Comparison of ENCODE assay signal across 3 fruit fly cellular contexts in genomic region chr3R:20838787-20839186, dm6.
TF ChIP-seq lines count a peak whose summit lies in the region.

No protein-coding gene starts in this region.

- TF ChIP-seq CTCF in whole organism, embryonic (GFP tag; optimal IDR thresholded peaks at IDR 0.05; lab: Kevin White, UChicago), result no peak

TF ChIP-seq in whole organism, adult, 20 proteins besides CTCF, POLR2A, EP300 and RAD21:
- TF ChIP-seq Mnt (GFP tag; optimal IDR thresholded peaks at IDR 0.05; lab: Kevin White, UChicago) (peak; percentile 51), CG11617 (GFP tag; optimal IDR thresholded peaks at IDR 0.05; lab: Kevin White, UChicago) (no peak), cnc (optimal IDR thresholded peaks at IDR 0.05; lab: Kevin White, UChicago) (no peak), Hr96 (GFP tag; optimal IDR thresholded peaks at IDR 0.05; lab: Kevin White, UChicago) (no peak), kay (GFP tag; lab: Kevin White, UChicago; ENCODE audit: borderline replicate concordance) (no peak), bab1 (GFP tag; optimal IDR thresholded peaks at IDR 0.05; lab: Kevin White, UChicago) (peak; percentile 52), cic (GFP tag; optimal IDR thresholded peaks at IDR 0.05; lab: Kevin White, UChicago) (peak; percentile 99), ovo (GFP tag; optimal IDR thresholded peaks at IDR 0.05; lab: Kevin White, UChicago) (peak; percentile 39), Crg-1 (GFP tag; optimal IDR thresholded peaks at IDR 0.05; lab: Kevin White, UChicago) (no peak), toe (GFP tag; optimal IDR thresholded peaks at IDR 0.05; lab: Kevin White, UChicago) (no peak), CG12768 (GFP tag; optimal IDR thresholded peaks at IDR 0.05; lab: Kevin White, UChicago) (peak; percentile 64), pad (GFP tag; optimal IDR thresholded peaks at IDR 0.05; lab: Kevin White, UChicago) (no peak), CG7045 (GFP tag; optimal IDR thresholded peaks at IDR 0.05; lab: Kevin White, UChicago) (no peak), tj (GFP tag; optimal IDR thresholded peaks at IDR 0.05; lab: Kevin White, UChicago) (peak; percentile 20)

TF ChIP-seq in whole organism, embryonic, 481 proteins besides CTCF, POLR2A, EP300 and RAD21:
- TF ChIP-seq lov (optimal IDR thresholded peaks at IDR 0.05; lab: Kevin White, UChicago) (no peak), lov (GFP tag; IDR thresholded peaks at IDR 0.05; lab: Robert Waterston, UW) (no peak), Nf-YC (tag; optimal IDR thresholded peaks at IDR 0.05; lab: Kevin White, UChicago) (peak; percentile 77), Med (GFP tag; lab: Kevin White, UChicago) (peak; percentile 27), Adf1 (GFP tag; IDR thresholded peaks at IDR 0.05; lab: Robert Waterston, UW) (peak; percentile 71), CG12104 (GFP tag; optimal IDR thresholded peaks at IDR 0.05; lab: Kevin White, UChicago) (no peak), chinmo (GFP tag; IDR thresholded peaks at IDR 0.05; lab: Robert Waterston, UW; ENCODE audit: partially characterized antibody) (peak; percentile 60; the same call in 1 of the 4 replicates), otp (GFP tag; IDR thresholded peaks at IDR 0.05; lab: Robert Waterston, UW) (no peak), chif (GFP tag; optimal IDR thresholded peaks at IDR 0.05; lab: Kevin White, UChicago) (no peak), zfh1 (GFP tag; IDR thresholded peaks at IDR 0.05; lab: Robert Waterston, UW) (no peak)

TF ChIP-seq in whole organism, prepupa, 60 proteins besides CTCF, POLR2A, EP300 and RAD21:
- TF ChIP-seq eg (GFP tag; IDR thresholded peaks at IDR 0.05; lab: Robert Waterston, UW) (0 out of 3 replicates have a peak, but pooled peaks have one; percentile 26), CG31627 (GFP tag; optimal IDR thresholded peaks at IDR 0.05; lab: Kevin White, UChicago) (no peak)
TF ChIP-seq in whole organism, prepupa: peak in this region for 1.
